Worm (Caenorhabditis elegans) whole organism, midembryonic: ENCODE results near the gene srd-3.

Experiments used
- T22C8.4 ChIP-seq: fragments of 200-800 bp; sonication (Bioruptor generic); IDR thresholded peaks from 2 replicates; pipeline ENCODE4 v1.3.6; 2022; ENCODE audit warnings: missing genetic modification characterization, missing compliant biosample characterization
- flt-1 ChIP-seq: fragments of 200-800 bp; sonication (Bioruptor generic); IDR thresholded peaks from 2 replicates; pipeline ENCODE4 v1.3.6; 2022; ENCODE audit warnings: missing genetic modification characterization, missing compliant biosample characterization
- klf-2 ChIP-seq: fragments of 200-800 bp; sonication (Bioruptor generic); conservative IDR thresholded peaks from 2 replicates; pipeline ENCODE4 v1.3.6; 2022; ENCODE audit warnings: missing genetic modification reagents, missing genetic modification characterization, missing compliant biosample characterization
- tab-1 ChIP-seq: fragments of 200-800 bp; sonication (Bioruptor generic); IDR thresholded peaks from 2 replicates; pipeline ENCODE4 v1.3.6; 2022; ENCODE audit warnings: missing genetic modification characterization, missing compliant biosample characterization
- ztf-29 ChIP-seq: fragments of 200-800 bp; sonication (Bioruptor generic); IDR thresholded peaks from 2 replicates; pipeline ENCODE4 v1.3.6; 2022; ENCODE audit warnings: missing genetic modification reagents, missing genetic modification characterization, missing compliant biosample characterization

ce11 chrII:156999-157499 is 28.2 kb upstream of the srd-3 start:
- no peak for TF ChIP-seq klf-2 (GFP tag; lab: Robert Waterston, UW)
- no peak for TF ChIP-seq flt-1 (GFP tag; lab: Robert Waterston, UW)
- TF ChIP-seq ztf-29 (GFP tag; lab: Robert Waterston, UW), result no peak
- TF ChIP-seq tab-1 (GFP tag; lab: Robert Waterston, UW), result no peak
- no peak for TF ChIP-seq T22C8.4 (GFP tag; lab: Robert Waterston, UW)
